Worm (Caenorhabditis elegans): ENCODE measurements around the gene Y57G7A.1.

ce11 chrII:1295776-1296175 is 2.5 kb upstream of the Y57G7A.1 start, which contains the start of gene Y57G7A.2:
- no peak for TF ChIP-seq ama-1 (optimal IDR thresholded peaks at IDR 0.05)
- no peak for TF ChIP-seq pax-1 (tag; optimal IDR thresholded peaks at IDR 0.05)
